Fruit fly (Drosophila melanogaster): ENCODE results near the gene ogre.

ogre gene

dm6 chrX:6969364-6970137, 21.6 kb downstream of the ogre start, which contains the start of gene CG4586 (continued):
- TF ChIP-seq CG2116 (GFP tag; optimal IDR thresholded peaks at IDR 0.05) (peak; percentile 79), slou (GFP tag; optimal IDR thresholded peaks at IDR 0.05) (peak; percentile 75), E2f1 (GFP tag; IDR thresholded peaks at IDR 0.05) (peak; percentile 92), Gsc (GFP tag; IDR thresholded peaks at IDR 0.05) (peak; percentile 43; the same call in 1 of the 2 replicates), pnt (GFP tag; optimal IDR thresholded peaks at IDR 0.05) (peak; percentile 85), CG17186 (GFP tag; optimal IDR thresholded peaks at IDR 0.05) (peak; percentile 69), br (optimal IDR thresholded peaks at IDR 0.05) (no peak), CG12391 (tag; optimal IDR thresholded peaks at IDR 0.05) (peak; percentile 95), bowl (GFP tag; IDR thresholded peaks at IDR 0.05) (peak; percentile 93), CG8388 (GFP tag; optimal IDR thresholded peaks at IDR 0.05) (peak; percentile 93), fd64A (GFP tag; optimal IDR thresholded peaks at IDR 0.05) (peak; percentile 90), salm (tag; optimal IDR thresholded peaks at IDR 0.05) (peak; percentile 95), Lim3 (GFP tag; IDR thresholded peaks at IDR 0.05) (peak; percentile 58; the same call in 1 of the 2 replicates), Hsf (GFP tag; optimal IDR thresholded peaks at IDR 0.05) (peak; percentile 95), al (GFP tag; IDR thresholded peaks at IDR 0.05) (peak; percentile 85), CG14667 (GFP tag; IDR thresholded peaks at IDR 0.05) (peak; percentile 68), CG6854 (GFP tag; optimal IDR thresholded peaks at IDR 0.05) (peak; percentile 98), az2 (GFP tag; optimal IDR thresholded peaks at IDR 0.05) (peak; percentile 94), row (GFP tag; IDR thresholded peaks at IDR 0.05) (peak; percentile 91), Adf1 (GFP tag; IDR thresholded peaks at IDR 0.05) (peak; percentile 64), mam (GFP tag; optimal IDR thresholded peaks at IDR 0.05) (peak; percentile 92), CG2712 (tag; optimal IDR thresholded peaks at IDR 0.05) (peak; percentile 93), CG7556 (GFP tag; optimal IDR thresholded peaks at IDR 0.05) (peak; percentile 93), CG13296 (GFP tag; optimal IDR thresholded peaks at IDR 0.05) (peak; percentile 98), CG11398 (GFP tag; optimal IDR thresholded peaks at IDR 0.05) (peak; percentile 95), NFAT (GFP tag; IDR thresholded peaks at IDR 0.05) (peak; percentile 91), CG10979 (tag; optimal IDR thresholded peaks at IDR 0.05) (peak; percentile 89), dysf (GFP tag; IDR thresholded peaks at IDR 0.05) (peak; percentile 94), gcm2 (GFP tag; optimal IDR thresholded peaks at IDR 0.05) (peak; percentile 95), HLH4C (GFP tag; IDR thresholded peaks at IDR 0.05; ENCODE audit: partially characterized antibody) (no peak), CG12155 (GFP tag; optimal IDR thresholded peaks at IDR 0.05) (peak; percentile 92), unc-4 (GFP tag; IDR thresholded peaks at IDR 0.05; ENCODE audit: partially characterized antibody) (no peak), CG2202 (tag; optimal IDR thresholded peaks at IDR 0.05) (peak; percentile 83), CG10267 (tag; optimal IDR thresholded peaks at IDR 0.05) (peak; percentile 86), Aef1 (GFP tag; IDR thresholded peaks at IDR 0.05) (peak; percentile 85), Hr51 (GFP tag; optimal IDR thresholded peaks at IDR 0.05) (peak; percentile 95 to 97), CG32767 (GFP tag; IDR thresholded peaks at IDR 0.05) (peak; percentile 91), scrt (GFP tag; optimal IDR thresholded peaks at IDR 0.05) (peak; percentile 93), aop (GFP tag; IDR thresholded peaks at IDR 0.05) (peak; percentile 60), Nf-YB (GFP tag; optimal IDR thresholded peaks at IDR 0.05) (peak; percentile 84), toy (GFP tag; IDR thresholded peaks at IDR 0.05) (peak; percentile 81), tin (GFP tag; optimal IDR thresholded peaks at IDR 0.05) (peak; percentile 91), sna (GFP tag; IDR thresholded peaks at IDR 0.05; ENCODE audit: partially characterized antibody) (no peak), C15 (GFP tag; IDR thresholded peaks at IDR 0.05) (peak; percentile 91), da (GFP tag; optimal IDR thresholded peaks at IDR 0.05) (peak; percentile 81), CG8765 (GFP tag; IDR thresholded peaks at IDR 0.05) (peak; percentile 75), Antp (GFP tag; optimal IDR thresholded peaks at IDR 0.05) (peak; percentile 94), CG34224 (GFP tag; IDR thresholded peaks at IDR 0.05; ENCODE audit: partially characterized antibody) (no peak), p53 (GFP tag; optimal IDR thresholded peaks at IDR 0.05) (peak; percentile 82), Nf-YA (GFP tag; IDR thresholded peaks at IDR 0.05) (peak; percentile 92)

Measured in whole organism, embryonic.